Worm (Caenorhabditis elegans) whole organism, L4/young adult: ENCODE data around the gene Y53C12A.7.
"Not testable (repeated sequence)": the region's sequence is repeated elsewhere in the genome, so short reads cannot be mapped to it uniquely, and the experiment has no call there.

Experiments used
- dao-5 ChIP-seq: sonication (generic microtip); optimal IDR thresholded peaks from 2 replicates; lab custom pipeline; 2016; ENCODE audit warnings: missing genotype, missing genetic modification characterization, moderate library complexity, missing compliant biosample characterization
- him-1 ChIP-seq: sonication (generic microtip); optimal IDR thresholded peaks from 2 replicates; lab custom pipeline; 2016; ENCODE audit warnings: missing genotype, missing genetic modification reagents, missing genetic modification characterization, missing compliant biosample characterization

- TF ChIP-seq him-1, dao-5 (tag; lab: Kevin White, UChicago): not testable (repeated sequence)
Observed at ce11 chrII:9718631-9719252, 18.4 kb downstream of the Y53C12A.7 start, which contains the start of gene Y53C12A.11.
